Worm (Caenorhabditis elegans): Measurements from ENCODE around the gene fbxc-24.

ce11 chrII:872993-873787 lies 36.3 kb downstream of the fbxc-24 start, which contains the start of gene alg-2:
- TF ChIP-seq lin-13 (GFP tag; optimal IDR thresholded peaks at IDR 0.05) (peak; percentile 26), aha-1 (tag; optimal IDR thresholded peaks at IDR 0.05) (no peak), nhr-77 (tag; optimal IDR thresholded peaks at IDR 0.05) (no peak), elt-2 (tag; optimal IDR thresholded peaks at IDR 0.05) (no peak), blmp-1 (tag; optimal IDR thresholded peaks at IDR 0.05) (no peak), efl-3 (GFP tag; optimal IDR thresholded peaks at IDR 0.05) (no peak), egl-27 (tag; optimal IDR thresholded peaks at IDR 0.05) (no peak), pax-3 (tag; optimal IDR thresholded peaks at IDR 0.05) (no peak), lsy-2 (tag; optimal IDR thresholded peaks at IDR 0.05) (peak; percentile 38 to 57), snpc-4 (tag; optimal IDR thresholded peaks at IDR 0.05) (peak; percentile 40), fos-1 (tag; optimal IDR thresholded peaks at IDR 0.05) (no peak), ama-1 (optimal IDR thresholded peaks at IDR 0.05) (no peak)
